Fruit fly (Drosophila melanogaster) whole organism: ENCODE measurements around the gene CG31948.

Source experiments
- CG8478 ChIP-seq: fragments of >200 bp; optimal IDR thresholded peaks from 2 replicates; lab custom pipeline; 2018; ENCODE audit warnings: inconsistent platforms
- Dll ChIP-seq: fragments of >200 bp; optimal IDR thresholded peaks from 2 replicates; lab custom pipeline; 2017
- EcR ChIP-seq, 2 experiments: fragments of >200 bp; optimal IDR thresholded peaks; 2 replicates each; lab custom pipeline; 2017; ENCODE audit warnings: missing biosample characterization in 2 of 2, missing genetic modification characterization in 2 of 2, missing genetic modification reagents in 2 of 2
- pan ChIP-seq: fragments of >200 bp; optimal IDR thresholded peaks from 2 replicates; lab custom pipeline; 2017
- psq ChIP-seq: fragments of >200 bp; optimal IDR thresholded peaks from 2 replicates; lab custom pipeline; 2017
- usp ChIP-seq: fragments of >200 bp; optimal IDR thresholded peaks from 2 replicates; lab custom pipeline; 2017; ENCODE audit warnings: missing biosample characterization, missing genetic modification characterization, mixed read lengths

CG31948 gene

dm6 chr2L:2416620-2417019 is at the start of gene CG31948:
Gene CG31948, minus strand, starts transcription at chr2L:2416720.
- TF ChIP-seq psq (lab: Kevin White, UChicago) (no peak), pan (lab: Kevin White, UChicago) (no peak), EcR (GFP tag; optimal IDR thresholded peaks at IDR 0.05; lab: Kevin White, UChicago) (no peak), CG8478 (lab: Kevin White, UChicago) (no peak), usp (GFP tag; lab: Kevin White, UChicago) (no peak), Dll (lab: Kevin White, UChicago) (no peak)

dm6 chr2L:2462306-2462844 is 45.9 kb upstream of the CG31948 start:
- TF ChIP-seq Dll (lab: Kevin White, UChicago), result no peak
- TF ChIP-seq psq (lab: Kevin White, UChicago), result no peak
- TF ChIP-seq EcR (GFP tag; optimal IDR thresholded peaks at IDR 0.05; lab: Kevin White, UChicago), result no peak
- TF ChIP-seq pan (lab: Kevin White, UChicago), result no peak

dm6 chr2L:2461322-2461999 is 44.9 kb upstream of the CG31948 start:
- no peak for TF ChIP-seq pan (lab: Kevin White, UChicago)
- no peak for TF ChIP-seq Dll (lab: Kevin White, UChicago)
- TF ChIP-seq psq (lab: Kevin White, UChicago), result no peak

dm6 chr2L:2459238-2459637 is 42.7 kb upstream of the CG31948 start:
- TF ChIP-seq usp (GFP tag; lab: Kevin White, UChicago) (no peak), psq (lab: Kevin White, UChicago) (no peak), EcR (GFP tag; optimal IDR thresholded peaks at IDR 0.05; lab: Kevin White, UChicago) (no peak), pan (lab: Kevin White, UChicago) (no peak), Dll (lab: Kevin White, UChicago) (no peak), CG8478 (lab: Kevin White, UChicago) (no peak)

dm6 chr2L:2456516-2457392 is 40.2 kb upstream of the CG31948 start:
- no peak for TF ChIP-seq psq (lab: Kevin White, UChicago)
- TF ChIP-seq pan (lab: Kevin White, UChicago), result no peak

dm6 chr2L:2454644-2455043 is 38.1 kb upstream of the CG31948 start:
- no peak for TF ChIP-seq EcR (GFP tag; optimal IDR thresholded peaks at IDR 0.05; lab: Kevin White, UChicago)
- peak; percentile 47 for TF ChIP-seq CG8478 (lab: Kevin White, UChicago)
- no peak for TF ChIP-seq psq (lab: Kevin White, UChicago)
- TF ChIP-seq usp (GFP tag; lab: Kevin White, UChicago), result no peak
- TF ChIP-seq Dll (lab: Kevin White, UChicago), result no peak
- TF ChIP-seq pan (lab: Kevin White, UChicago), result no peak

- no peak for TF ChIP-seq pan (lab: Kevin White, UChicago)
- TF ChIP-seq EcR (GFP tag; optimal IDR thresholded peaks at IDR 0.05; lab: Kevin White, UChicago), result no peak
- TF ChIP-seq Dll (lab: Kevin White, UChicago), result no peak
- TF ChIP-seq usp (GFP tag; lab: Kevin White, UChicago), result no peak
- no peak for TF ChIP-seq CG8478 (lab: Kevin White, UChicago)
- no peak for TF ChIP-seq psq (lab: Kevin White, UChicago)
These were observed 37.3 kb upstream of the CG31948 start for dm6 chr2L:2453818-2454217.

dm6 chr2L:2450723-2451379 is 34.3 kb upstream of the CG31948 start:
- no peak for TF ChIP-seq psq (lab: Kevin White, UChicago)
- no peak for TF ChIP-seq pan (lab: Kevin White, UChicago)
- no peak for TF ChIP-seq CG8478 (lab: Kevin White, UChicago)
- peak; percentile 68 for TF ChIP-seq Dll (lab: Kevin White, UChicago)
- no peak for TF ChIP-seq usp (GFP tag; lab: Kevin White, UChicago)
- TF ChIP-seq EcR (GFP tag; optimal IDR thresholded peaks at IDR 0.05; lab: Kevin White, UChicago), result no peak

dm6 chr2L:2449665-2450064 is 33.1 kb upstream of the CG31948 start:
- no peak for TF ChIP-seq psq (lab: Kevin White, UChicago)
- no peak for TF ChIP-seq EcR (GFP tag; optimal IDR thresholded peaks at IDR 0.05; lab: Kevin White, UChicago)
- TF ChIP-seq CG8478 (lab: Kevin White, UChicago), result no peak
- no peak for TF ChIP-seq Dll (lab: Kevin White, UChicago)
- no peak for TF ChIP-seq pan (lab: Kevin White, UChicago)
- no peak for TF ChIP-seq usp (GFP tag; lab: Kevin White, UChicago)

dm6 chr2L:2448514-2448913 is 32.0 kb upstream of the CG31948 start:
- TF ChIP-seq psq (lab: Kevin White, UChicago) (no peak), usp (GFP tag; lab: Kevin White, UChicago) (no peak), EcR (GFP tag; optimal IDR thresholded peaks at IDR 0.05; lab: Kevin White, UChicago) (no peak), Dll (lab: Kevin White, UChicago) (no peak), pan (lab: Kevin White, UChicago) (no peak), CG8478 (lab: Kevin White, UChicago) (no peak)
